Fruit fly (Drosophila melanogaster) whole organism, embryonic: ENCODE results near the gene CG15449.

ENCODE experiments used
- Atf6 ChIP-seq: fragments of 200-800 bp; sonication (Bioruptor generic); IDR thresholded peaks from 2 replicates; pipeline ENCODE4 v1.3.6; 2022; ENCODE audit warnings: missing biosample characterization, missing genetic modification characterization
- Awh ChIP-seq: fragments of 200-800 bp; sonication (Bioruptor generic); IDR thresholded peaks from 2 replicates; pipeline ENCODE4, ENCODE4 v1.3.6; 2022; ENCODE audit warnings: missing biosample characterization, missing genetic modification characterization
- B-H2 ChIP-seq: fragments of 200-800 bp; sonication (Bioruptor generic); optimal IDR thresholded peaks from 2 replicates; lab custom pipeline; 2018; ENCODE audit warnings: missing biosample characterization, mild to moderate bottlenecking, missing genetic modification characterization
- BEAF-32 ChIP-seq: fragments of 200-800 bp; sonication (Bioruptor generic); optimal IDR thresholded peaks from 3 replicates; lab custom pipeline; 2017; ENCODE audit warnings: missing biosample characterization, missing genetic modification characterization, mild to moderate bottlenecking, moderate library complexity, missing genetic modification reagents
- Bgb ChIP-seq: fragments of 200-800 bp; sonication (Bioruptor generic); IDR thresholded peaks from 2 replicates; pipeline ENCODE4 v1.3.6; 2022; ENCODE audit warnings: missing biosample characterization, missing genetic modification characterization; ENCODE audit not compliant: partially characterized antibody
- Bteb2 ChIP-seq: fragments of 200-800 bp; sonication (Bioruptor generic); optimal IDR thresholded peaks from 2 replicates; lab custom pipeline; 2016; ENCODE audit warnings: missing biosample characterization, missing genetic modification characterization
- CG12104 ChIP-seq: fragments of 200-800 bp; sonication (Bioruptor generic); optimal IDR thresholded peaks from 3 replicates; lab custom pipeline; 2016; ENCODE audit warnings: missing biosample characterization, missing genetic modification characterization
- CG12236 ChIP-seq: fragments of 200-800 bp; sonication (Bioruptor generic); optimal IDR thresholded peaks from 2 replicates; lab custom pipeline; 2016; ENCODE audit warnings: missing biosample characterization, missing genetic modification characterization
- CG13287 ChIP-seq: fragments of 200-800 bp; sonication (Bioruptor generic); IDR thresholded peaks from 2 replicates; pipeline ENCODE4 v1.3.6; 2022; ENCODE audit warnings: missing biosample characterization, missing genetic modification characterization; ENCODE audit not compliant: partially characterized antibody
- CG2202 ChIP-seq: fragments of 200-800 bp; sonication (Bioruptor generic); optimal IDR thresholded peaks from 2 replicates; lab custom pipeline; 2018; ENCODE audit warnings: missing biosample characterization, mild to moderate bottlenecking, missing genetic modification characterization
- CG32772 ChIP-seq: fragments of 200-800 bp; sonication (Bioruptor generic); IDR thresholded peaks from 2 replicates; pipeline ENCODE4 v1.3.6; 2022; ENCODE audit warnings: missing biosample characterization, missing genetic modification characterization
- CG3995 ChIP-seq: fragments of 200-800 bp; sonication (Bioruptor generic); optimal IDR thresholded peaks from 3 replicates; lab custom pipeline; 2016; ENCODE audit warnings: missing biosample characterization, missing genetic modification characterization
- CG43689 ChIP-seq: fragments of 200-800 bp; sonication (Bioruptor generic); IDR thresholded peaks from 2 replicates; pipeline ENCODE4 v1.3.6; 2022; ENCODE audit warnings: missing biosample characterization, missing genetic modification characterization
- CG4617 ChIP-seq: fragments of 200-800 bp; sonication (Bioruptor generic); optimal IDR thresholded peaks from 3 replicates; lab custom pipeline; 2016; ENCODE audit warnings: missing biosample characterization, missing genetic modification characterization, borderline replicate concordance
- CG4854 ChIP-seq: fragments of 200-800 bp; sonication (Bioruptor generic); optimal IDR thresholded peaks from 2 replicates; lab custom pipeline; 2016; ENCODE audit warnings: missing biosample characterization, missing genetic modification characterization, inconsistent platforms
- CG6854 ChIP-seq: fragments of 200-800 bp; sonication (Bioruptor generic); optimal IDR thresholded peaks from 3 replicates; lab custom pipeline; 2017; ENCODE audit warnings: missing biosample characterization, mild to moderate bottlenecking, missing genetic modification characterization
- CG9797 ChIP-seq: fragments of 200-800 bp; sonication (Bioruptor generic); optimal IDR thresholded peaks from 3 replicates; lab custom pipeline; 2018; ENCODE audit warnings: missing biosample characterization, mild to moderate bottlenecking, missing genetic modification characterization
- D ChIP-seq, 2 experiments: fragments of 200-800 bp in 1 of 2; fragments of >200 bp in 1 of 2; sonication (Bioruptor generic) in 1 of 2; optimal IDR thresholded peaks; 2 replicates in 1 of 2; 3 replicates in 1 of 2; lab custom pipeline; 2017; ENCODE audit warnings: mild to moderate bottlenecking in 1 of 2, missing biosample characterization in 1 of 2, missing genetic modification characterization in 1 of 2, missing genetic modification reagents in 1 of 2
- Dbx ChIP-seq: fragments of 200-800 bp; sonication (Bioruptor generic); IDR thresholded peaks from 3 replicates; pipeline ENCODE4 v1.3.6; 2022; ENCODE audit warnings: missing biosample characterization, missing genetic modification characterization
- Dll ChIP-seq: fragments of 200-800 bp; sonication (Bioruptor generic); IDR thresholded peaks from 4 replicates; pipeline ENCODE4 v1.3.6; 2022; ENCODE audit warnings: missing biosample characterization, missing genetic modification characterization; ENCODE audit not compliant: partially characterized antibody
- Doc3 ChIP-seq: fragments of 200-800 bp; sonication (Bioruptor generic); IDR thresholded peaks from 3 replicates; pipeline ENCODE4 v1.3.6; 2022; ENCODE audit warnings: missing biosample characterization, missing genetic modification characterization; ENCODE audit not compliant: partially characterized antibody
- Dp ChIP-seq: fragments of 200-800 bp; sonication (Bioruptor generic); optimal IDR thresholded peaks from 2 replicates; lab custom pipeline; 2018; ENCODE audit warnings: missing biosample characterization, mild to moderate bottlenecking, missing genetic modification characterization, moderate library complexity
- E2f2 ChIP-seq: fragments of 200-800 bp; sonication (Bioruptor generic); IDR thresholded peaks from 2 replicates; pipeline ENCODE4 v1.3.6; 2022; ENCODE audit warnings: missing biosample characterization, missing genetic modification characterization
- Lhr ChIP-seq: fragments of 200-800 bp; sonication (Bioruptor generic); optimal IDR thresholded peaks from 3 replicates; lab custom pipeline; 2017; ENCODE audit warnings: mild to moderate bottlenecking, missing biosample characterization, missing genetic modification reagents, missing genetic modification characterization
- Neu2 ChIP-seq: fragments of 200-800 bp; sonication (Bioruptor generic); optimal IDR thresholded peaks from 3 replicates; lab custom pipeline; 2016; ENCODE audit warnings: missing biosample characterization, missing genetic modification characterization, borderline replicate concordance
- PHDP ChIP-seq: fragments of 200-800 bp; sonication (Bioruptor generic); optimal IDR thresholded peaks from 3 replicates; lab custom pipeline; 2018; ENCODE audit warnings: missing biosample characterization, mild to moderate bottlenecking, missing genetic modification characterization, moderate library complexity
- Scr ChIP-seq: fragments of 200-800 bp; sonication (Bioruptor generic); IDR thresholded peaks from 2 replicates; pipeline ENCODE4 v1.3.6; 2022; ENCODE audit warnings: missing biosample characterization, missing genetic modification characterization; ENCODE audit not compliant: partially characterized antibody
- Ssrp ChIP-seq: fragments of 200-800 bp; sonication (Bioruptor generic); optimal IDR thresholded peaks from 2 replicates; lab custom pipeline; 2018; ENCODE audit warnings: missing biosample characterization, mild to moderate bottlenecking, missing genetic modification characterization, moderate library complexity
- amos ChIP-seq: fragments of 200-800 bp; sonication (Bioruptor generic); IDR thresholded peaks from 2 replicates; pipeline ENCODE4 v1.3.6; 2022; ENCODE audit warnings: missing biosample characterization, missing genetic modification characterization; ENCODE audit not compliant: partially characterized antibody
- az2 ChIP-seq: fragments of 200-800 bp; sonication (Bioruptor generic); optimal IDR thresholded peaks from 3 replicates; lab custom pipeline; 2016; ENCODE audit warnings: missing biosample characterization, missing genetic modification characterization
- bbx ChIP-seq: fragments of 200-800 bp; sonication (Bioruptor generic); IDR thresholded peaks from 2 replicates; pipeline ENCODE4 v1.3.6; 2022; ENCODE audit warnings: missing biosample characterization, missing genetic modification characterization; ENCODE audit not compliant: partially characterized antibody
- chif ChIP-seq, 2 experiments: fragments of 200-800 bp; sonication (Bioruptor generic); optimal IDR thresholded peaks; 3 replicates each; lab custom pipeline; 2016; ENCODE audit warnings: missing biosample characterization in 2 of 2, missing genetic modification characterization in 2 of 2
- chinmo ChIP-seq: fragments of 200-800 bp; sonication (Bioruptor generic); IDR thresholded peaks from 4 replicates; pipeline ENCODE4 v1.3.6; 2022; ENCODE audit warnings: missing biosample characterization, missing genetic modification characterization; ENCODE audit not compliant: partially characterized antibody
- cwo ChIP-seq: fragments of 200-800 bp; sonication (Bioruptor generic); optimal IDR thresholded peaks from 3 replicates; lab custom pipeline; 2017; ENCODE audit warnings: missing biosample characterization, missing genetic modification characterization, mild to moderate bottlenecking, moderate library complexity, missing genetic modification reagents
- dmrt99B ChIP-seq: fragments of 200-800 bp; sonication (Bioruptor generic); optimal IDR thresholded peaks from 2 replicates; lab custom pipeline; 2018; ENCODE audit warnings: missing biosample characterization, mild to moderate bottlenecking, missing genetic modification characterization, moderate library complexity
- esg ChIP-seq: fragments of 200-800 bp; sonication (Bioruptor generic); conservative IDR thresholded peaks from 2 replicates; pipeline ENCODE4 v1.3.6; 2022; ENCODE audit warnings: missing biosample characterization, missing genetic modification characterization
- hbn ChIP-seq: fragments of 200-800 bp; sonication (Bioruptor generic); IDR thresholded peaks from 2 replicates; pipeline ENCODE4 v1.3.6; 2022; ENCODE audit warnings: missing biosample characterization, missing genetic modification characterization; ENCODE audit not compliant: partially characterized antibody
- kah ChIP-seq: fragments of 200-800 bp; sonication (Bioruptor generic); optimal IDR thresholded peaks from 2 replicates; lab custom pipeline; 2018; ENCODE audit warnings: missing biosample characterization, mild to moderate bottlenecking, missing genetic modification characterization
- lmd ChIP-seq: fragments of 200-800 bp; sonication (Bioruptor generic); IDR thresholded peaks from 2 replicates; pipeline ENCODE4 v1.3.6; 2022; ENCODE audit warnings: missing biosample characterization, missing genetic modification characterization
- nmo ChIP-seq: fragments of 200-800 bp; sonication (Bioruptor generic); optimal IDR thresholded peaks from 2 replicates; lab custom pipeline; 2018; ENCODE audit warnings: missing biosample characterization, mild to moderate bottlenecking, missing genetic modification characterization, moderate library complexity
- oc ChIP-seq: fragments of 200-800 bp; sonication (Bioruptor generic); optimal IDR thresholded peaks from 2 replicates; lab custom pipeline; 2018; ENCODE audit warnings: missing biosample characterization, mild to moderate bottlenecking, missing genetic modification characterization, moderate library complexity
- pzg ChIP-seq: fragments of 200-800 bp; sonication (Bioruptor generic); optimal IDR thresholded peaks from 3 replicates; lab custom pipeline; 2018; ENCODE audit warnings: missing biosample characterization, mild to moderate bottlenecking, missing genetic modification characterization, moderate library complexity
- sima ChIP-seq: fragments of 200-800 bp; sonication (Bioruptor generic); optimal IDR thresholded peaks from 2 replicates; lab custom pipeline; 2016; ENCODE audit warnings: missing biosample characterization, missing genetic modification characterization
- stc ChIP-seq: fragments of 200-800 bp; sonication (Bioruptor generic); IDR thresholded peaks from 2 replicates; pipeline ENCODE4 v1.3.6; 2022; ENCODE audit warnings: missing biosample characterization, missing genetic modification characterization
- trem ChIP-seq: fragments of 200-800 bp; optimal IDR thresholded peaks from 3 replicates; lab custom pipeline; 2019; ENCODE audit warnings: missing biosample characterization, mild to moderate bottlenecking, missing genetic modification characterization, moderate library complexity
- unpg ChIP-seq: fragments of 200-800 bp; sonication (Bioruptor generic); optimal IDR thresholded peaks from 3 replicates; lab custom pipeline; 2018; ENCODE audit warnings: missing biosample characterization, mild to moderate bottlenecking, missing genetic modification characterization, moderate library complexity
- z ChIP-seq: fragments of 200-800 bp; sonication (Bioruptor generic); IDR thresholded peaks from 3 replicates; pipeline ENCODE4 v1.3.6; 2022; ENCODE audit warnings: missing biosample characterization, missing genetic modification characterization
- zfh2 ChIP-seq: fragments of 200-800 bp; sonication (Bioruptor generic); optimal IDR thresholded peaks from 2 replicates; lab custom pipeline; 2016; ENCODE audit warnings: missing biosample characterization, missing genetic modification characterization

The CG15449 gene

DNA sequence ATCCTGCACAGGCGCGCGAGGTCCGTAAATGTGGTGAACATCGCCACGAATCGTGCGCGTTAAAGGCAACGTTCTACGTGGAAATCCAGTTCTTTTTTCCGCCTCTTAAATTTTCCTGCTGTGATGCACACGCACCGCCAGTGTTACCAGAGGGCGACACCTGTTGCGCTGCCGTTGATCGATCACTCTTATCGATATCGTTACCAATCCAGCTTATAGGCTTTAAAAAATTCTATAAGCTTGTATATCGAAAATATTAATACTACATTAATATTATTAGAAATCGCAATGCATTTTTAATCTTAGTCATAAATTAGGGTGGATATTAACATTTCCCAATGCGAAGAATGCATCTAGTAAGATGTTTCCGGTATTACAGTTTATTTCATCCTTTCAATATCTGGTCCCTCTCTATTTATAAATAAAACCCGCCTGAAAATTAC lies 8.6 kb downstream of the CG15449 start, which contains the start of gene CG1529 (continued):
- TF ChIP-seq Dp (GFP tag; lab: Kevin White, UChicago) (peak; percentile 65), Dbx (GFP tag; lab: Robert Waterston, UW) (no peak), CG6854 (no peak), trem (tag; lab: Kevin White, UChicago) (peak; percentile 13), CG12104 (no peak), CG2202 (tag; lab: Kevin White, UChicago) (no peak), Doc3 (GFP tag; lab: Robert Waterston, UW) (0 out of 3 replicates have a peak, but pooled peaks have one; percentile 46), amos (GFP tag; lab: Robert Waterston, UW) (peak; percentile 41; the same call in 1 of the 2 replicates), Awh (GFP tag; lab: Robert Waterston, UW) (no peak), PHDP (tag; lab: Kevin White, UChicago) (no peak), az2 (GFP tag; lab: Kevin White, UChicago) (no peak), chif (GFP tag; optimal IDR thresholded peaks at IDR 0.05; lab: Kevin White, UChicago) (no peak), unpg (no peak), sima (GFP tag; lab: Kevin White, UChicago) (no peak), E2f2 (GFP tag; lab: Robert Waterston, UW) (peak; percentile 77), cwo (no peak), CG32772 (GFP tag; lab: Robert Waterston, UW) (no peak), Ssrp (tag; lab: Kevin White, UChicago) (no peak), hbn (GFP tag; lab: Robert Waterston, UW) (0 out of 2 replicates have a peak, but pooled peaks have one; percentile 27), kah (GFP tag; lab: Kevin White, UChicago) (peak; percentile 96), Bteb2 (GFP tag; lab: Kevin White, UChicago) (no peak), Lhr (GFP tag; lab: Kevin White, UChicago) (peak; percentile 19), CG13287 (GFP tag; lab: Robert Waterston, UW) (peak; percentile 56), CG4854 (GFP tag; lab: Kevin White, UChicago) (no peak), oc (tag; lab: Kevin White, UChicago) (no peak), Neu2 (no peak), bbx (GFP tag; lab: Robert Waterston, UW) (peak; percentile 35; the same call in 1 of the 2 replicates), CG43689 (GFP tag; lab: Robert Waterston, UW) (no peak), BEAF-32 (GFP tag; lab: Kevin White, UChicago) (peak; percentile 62), CG3995 (GFP tag; lab: Kevin White, UChicago) (no peak), CG9797 (peak; percentile 59), D (optimal IDR thresholded peaks at IDR 0.05; lab: Kevin White, UChicago) (no peak), D (GFP tag; optimal IDR thresholded peaks at IDR 0.05; lab: Kevin White, UChicago) (no peak), dmrt99B (tag; lab: Kevin White, UChicago) (no peak), z (GFP tag; lab: Robert Waterston, UW) (no peak), pzg (GFP tag; lab: Kevin White, UChicago) (peak; percentile 48), CG4617 (GFP tag; lab: Kevin White, UChicago) (peak; percentile 10), Atf6 (no peak), stc (GFP tag; lab: Robert Waterston, UW) (no peak), chinmo (0 out of 4 replicates have a peak, but pooled peaks have one; percentile 12), esg (GFP tag; lab: Robert Waterston, UW) (no peak), zfh2 (no peak), lmd (GFP tag; lab: Robert Waterston, UW) (no peak), Bgb (GFP tag; lab: Robert Waterston, UW) (peak; percentile 36; the same call in 1 of the 2 replicates), nmo (peak; percentile 17), Dll (GFP tag; lab: Robert Waterston, UW) (0 out of 4 replicates have a peak, but pooled peaks have one; percentile 56), Scr (GFP tag; lab: Robert Waterston, UW) (peak; percentile 51; the same call in 1 of the 2 replicates), CG12236 (GFP tag; lab: Kevin White, UChicago) (no peak), B-H2 (no peak)
